Worm (Caenorhabditis elegans): Measurements from ENCODE around the gene F57H12.5.

DNA sequence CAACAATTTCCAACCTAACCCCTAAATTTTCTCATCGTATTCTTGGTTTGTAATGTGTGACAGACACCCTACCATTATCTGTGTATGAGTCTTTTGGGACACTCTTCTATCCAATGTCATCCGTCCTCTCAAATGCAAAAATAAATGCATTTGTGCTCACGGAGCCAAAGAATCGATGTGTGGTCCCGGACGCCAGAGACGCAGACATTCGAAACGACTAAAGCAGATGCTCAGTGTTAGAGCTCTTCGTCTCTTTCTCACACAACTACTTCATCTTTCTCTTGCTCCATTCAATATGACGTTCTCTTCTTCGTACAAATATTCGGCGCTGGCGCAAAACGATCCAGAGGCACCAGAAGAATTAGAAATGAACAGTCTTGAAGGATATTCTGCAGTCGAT, 12.5 kb downstream of the F57H12.5 start, which contains the start of gene unc-24:
- TF ChIP-seq flt-1 (GFP tag; IDR thresholded peaks at IDR 0.05) (no peak), tab-1 (GFP tag; IDR thresholded peaks at IDR 0.05) (no peak), T22C8.4 (GFP tag; IDR thresholded peaks at IDR 0.05) (no peak), cog-1 (tag; optimal IDR thresholded peaks at IDR 0.05) (no peak), ztf-29 (GFP tag; IDR thresholded peaks at IDR 0.05) (no peak)

Measured in whole organism, midembryonic.